Worm (Caenorhabditis elegans) whole organism, midembryonic: ENCODE measurements around the gene mom-1.

ENCODE experiments used
- T22C8.4 ChIP-seq: fragments of 200-800 bp; sonication (Bioruptor generic); IDR thresholded peaks from 2 replicates; pipeline ENCODE4 v1.3.6; 2022; ENCODE audit warnings: missing genetic modification characterization, missing compliant biosample characterization
- cog-1 ChIP-seq: sonication (generic microtip); optimal IDR thresholded peaks from 2 replicates; lab custom pipeline; 2016; ENCODE audit warnings: missing genetic modification characterization, missing compliant biosample characterization
- flt-1 ChIP-seq: fragments of 200-800 bp; sonication (Bioruptor generic); IDR thresholded peaks from 2 replicates; pipeline ENCODE4 v1.3.6; 2022; ENCODE audit warnings: missing genetic modification characterization, missing compliant biosample characterization
- ztf-29 ChIP-seq: fragments of 200-800 bp; sonication (Bioruptor generic); IDR thresholded peaks from 2 replicates; pipeline ENCODE4 v1.3.6; 2022; ENCODE audit warnings: missing genetic modification reagents, missing genetic modification characterization, missing compliant biosample characterization

DNA sequence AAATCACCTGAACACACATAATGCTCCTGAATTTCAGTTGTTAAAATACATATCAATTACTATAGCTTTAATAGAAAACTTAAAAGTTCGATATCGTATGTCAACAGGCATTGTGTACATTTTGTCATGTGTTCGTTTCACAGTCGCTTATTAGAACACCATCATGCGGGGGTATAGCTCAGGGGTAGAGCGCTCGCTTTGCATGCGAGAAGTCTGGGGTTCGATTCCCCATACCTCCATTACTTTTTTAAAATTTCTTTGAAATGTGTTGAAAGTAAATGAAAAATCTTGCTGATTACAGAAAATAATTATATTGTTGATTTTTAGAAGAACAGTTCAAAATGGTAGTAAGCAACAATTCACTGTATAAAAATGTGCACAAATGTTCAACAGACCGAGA, 6.8 kb upstream of the mom-1 start:
- TF ChIP-seq T22C8.4 (GFP tag; lab: Robert Waterston, UW) (peak; percentile 53; the same call in 1 of the 2 replicates), cog-1 (no peak), flt-1 (GFP tag; lab: Robert Waterston, UW) (peak; percentile 88), ztf-29 (GFP tag; lab: Robert Waterston, UW) (0 out of 2 replicates have a peak, but pooled peaks have one; percentile 61)
